Fruit fly (Drosophila melanogaster) whole organism, embryonic: ENCODE measurements around the gene meso18E.

Source experiments
- Ada2b ChIP-seq: fragments of 200-800 bp; sonication (Bioruptor generic); IDR thresholded peaks from 2 replicates; pipeline ENCODE4 v1.3.6; 2022; ENCODE audit warnings: missing biosample characterization, missing genetic modification characterization
- B-H1 ChIP-seq: fragments of 200-800 bp; sonication (Bioruptor generic); IDR thresholded peaks from 3 replicates; pipeline ENCODE4 v1.3.6; 2022; ENCODE audit warnings: missing biosample characterization, missing genetic modification characterization
- CG10959 ChIP-seq: fragments of 200-800 bp; sonication (Bioruptor generic); IDR thresholded peaks from 2 replicates; pipeline ENCODE4 v1.3.6; 2022; ENCODE audit warnings: missing biosample characterization, missing genetic modification characterization
- CG11398 ChIP-seq: fragments of 200-800 bp; sonication (Bioruptor generic); optimal IDR thresholded peaks from 2 replicates; lab custom pipeline; 2016; ENCODE audit warnings: missing biosample characterization, missing genetic modification characterization
- CG12155 ChIP-seq: fragments of 200-800 bp; sonication (Bioruptor generic); optimal IDR thresholded peaks from 3 replicates; lab custom pipeline; 2016; ENCODE audit warnings: missing biosample characterization, missing genetic modification characterization
- CG13287 ChIP-seq: fragments of 200-800 bp; sonication (Bioruptor generic); IDR thresholded peaks from 2 replicates; pipeline ENCODE4 v1.3.6; 2022; ENCODE audit warnings: missing biosample characterization, missing genetic modification characterization; ENCODE audit not compliant: partially characterized antibody
- CG13296 ChIP-seq: fragments of 200-800 bp; sonication (Bioruptor generic); optimal IDR thresholded peaks from 3 replicates; lab custom pipeline; 2018; ENCODE audit warnings: missing biosample characterization, mild to moderate bottlenecking, missing genetic modification characterization
- CG14441 ChIP-seq: fragments of 200-800 bp; sonication (Bioruptor generic); IDR thresholded peaks from 2 replicates; pipeline ENCODE4 v1.3.6; 2022; ENCODE audit warnings: missing biosample characterization, missing genetic modification characterization
- CG17328 ChIP-seq: fragments of 200-800 bp; sonication (Bioruptor generic); IDR thresholded peaks from 2 replicates; pipeline ENCODE4 v1.3.6; 2022; ENCODE audit warnings: missing biosample characterization, missing genetic modification characterization
- CG17361 ChIP-seq: fragments of 200-800 bp; sonication (Bioruptor generic); IDR thresholded peaks from 3 replicates; pipeline ENCODE4 v1.3.6; 2022; ENCODE audit warnings: missing biosample characterization, missing genetic modification characterization
- CG17829 ChIP-seq: fragments of 200-800 bp; optimal IDR thresholded peaks from 2 replicates; lab custom pipeline; 2019; ENCODE audit warnings: missing biosample characterization, mild to moderate bottlenecking, missing genetic modification characterization, moderate library complexity
- CG2875 ChIP-seq: fragments of 200-800 bp; sonication (Bioruptor generic); optimal IDR thresholded peaks from 2 replicates; lab custom pipeline; 2017; ENCODE audit warnings: missing biosample characterization, mild to moderate bottlenecking, missing genetic modification characterization, missing genetic modification reagents
- CG31441 ChIP-seq: fragments of 200-800 bp; sonication (Bioruptor generic); IDR thresholded peaks from 2 replicates; pipeline ENCODE4 v1.3.6; 2022; ENCODE audit warnings: missing biosample characterization, missing genetic modification characterization
- CG34422 ChIP-seq: fragments of 200-800 bp; sonication (Bioruptor generic); IDR thresholded peaks from 3 replicates; pipeline ENCODE4 v1.3.6; 2022; ENCODE audit warnings: missing biosample characterization, missing genetic modification characterization
- CG3726 ChIP-seq: fragments of 200-800 bp; sonication (Bioruptor generic); IDR thresholded peaks from 3 replicates; pipeline ENCODE4, ENCODE4 v1.3.6; 2022; ENCODE audit warnings: missing biosample characterization, missing genetic modification characterization
- CG43689 ChIP-seq: fragments of 200-800 bp; sonication (Bioruptor generic); IDR thresholded peaks from 2 replicates; pipeline ENCODE4 v1.3.6; 2022; ENCODE audit warnings: missing biosample characterization, missing genetic modification characterization
- CG4404 ChIP-seq: fragments of 200-800 bp; sonication (Bioruptor generic); IDR thresholded peaks from 2 replicates; pipeline ENCODE4 v1.3.6; 2022; ENCODE audit warnings: missing biosample characterization, missing genetic modification characterization
- CG5245 ChIP-seq: fragments of 200-800 bp; sonication (Bioruptor generic); optimal IDR thresholded peaks from 3 replicates; lab custom pipeline; 2016; ENCODE audit warnings: missing biosample characterization, missing genetic modification characterization
- CG6272 ChIP-seq: fragments of 200-800 bp; sonication (Bioruptor generic); IDR thresholded peaks from 2 replicates; pipeline ENCODE4 v1.3.6; 2022; ENCODE audit warnings: missing biosample characterization, missing genetic modification characterization
- CG7928 ChIP-seq: fragments of 200-800 bp; sonication (Bioruptor generic); optimal IDR thresholded peaks from 2 replicates; lab custom pipeline; 2017; ENCODE audit warnings: missing biosample characterization, mild to moderate bottlenecking, missing genetic modification characterization
- CG8388 ChIP-seq: fragments of 200-800 bp; sonication (Bioruptor generic); optimal IDR thresholded peaks from 2 replicates; lab custom pipeline; 2019; ENCODE audit warnings: missing biosample characterization, mild to moderate bottlenecking, missing genetic modification characterization, moderate library complexity
- CG9817 ChIP-seq: fragments of 200-800 bp; sonication (Bioruptor generic); optimal IDR thresholded peaks from 2 replicates; lab custom pipeline; 2018; ENCODE audit warnings: missing biosample characterization, mild to moderate bottlenecking, missing genetic modification characterization, moderate library complexity
- CG9876 ChIP-seq: fragments of 200-800 bp; sonication (Bioruptor generic); optimal IDR thresholded peaks from 2 replicates; lab custom pipeline; 2016; ENCODE audit warnings: missing biosample characterization, missing genetic modification characterization
- D19B ChIP-seq: fragments of 200-800 bp; sonication (Bioruptor generic); optimal IDR thresholded peaks from 2 replicates; lab custom pipeline; 2017; ENCODE audit warnings: missing biosample characterization, mild to moderate bottlenecking, missing genetic modification characterization
- Dip2 ChIP-seq: fragments of 200-800 bp; sonication (Bioruptor generic); IDR thresholded peaks from 2 replicates; pipeline ENCODE4 v1.3.6; 2022; ENCODE audit warnings: missing biosample characterization, missing genetic modification characterization
- Dref ChIP-seq: fragments of 200-800 bp; sonication (Bioruptor generic); IDR thresholded peaks from 2 replicates; pipeline ENCODE4 v1.3.6; 2022; ENCODE audit warnings: missing biosample characterization, missing genetic modification characterization
- Fer3 ChIP-seq: fragments of 200-800 bp; sonication (Bioruptor generic); optimal IDR thresholded peaks from 2 replicates; lab custom pipeline; 2018; ENCODE audit warnings: missing biosample characterization, mild to moderate bottlenecking, missing genetic modification characterization, moderate library complexity
- Gsc ChIP-seq: fragments of 200-800 bp; sonication (Bioruptor generic); IDR thresholded peaks from 2 replicates; pipeline ENCODE4 v1.3.6; 2022; ENCODE audit warnings: missing biosample characterization, missing genetic modification characterization
- Gug ChIP-seq: fragments of 200-800 bp; sonication (Bioruptor generic); IDR thresholded peaks from 4 replicates; pipeline ENCODE4 v1.3.6; 2022; ENCODE audit warnings: missing biosample characterization, missing genetic modification characterization
- HLH54F ChIP-seq: fragments of 200-800 bp; sonication (Bioruptor generic); optimal IDR thresholded peaks from 3 replicates; lab custom pipeline; 2016; ENCODE audit warnings: missing biosample characterization, missing genetic modification characterization
- NC2β ChIP-seq: fragments of 200-800 bp; sonication (Bioruptor generic); optimal IDR thresholded peaks from 2 replicates; lab custom pipeline; 2016; ENCODE audit warnings: missing biosample characterization, missing genetic modification characterization
- NK7.1 ChIP-seq: fragments of 200-800 bp; sonication (Bioruptor generic); optimal IDR thresholded peaks from 3 replicates; lab custom pipeline; 2016; ENCODE audit warnings: missing biosample characterization, missing genetic modification characterization
- Ptx1 ChIP-seq: fragments of 200-800 bp; sonication (Bioruptor generic); IDR thresholded peaks from 2 replicates; pipeline ENCODE4 v1.3.6; 2022; ENCODE audit warnings: missing biosample characterization, missing genetic modification characterization
- TFAM ChIP-seq: fragments of 200-800 bp; sonication (Bioruptor generic); optimal IDR thresholded peaks from 2 replicates; lab custom pipeline; 2017; ENCODE audit warnings: missing biosample characterization, missing genetic modification characterization, inconsistent platforms
- Xbp1 ChIP-seq: fragments of 200-800 bp; sonication (Bioruptor generic); optimal IDR thresholded peaks from 3 replicates; lab custom pipeline; 2016; ENCODE audit warnings: missing biosample characterization, mild to moderate bottlenecking, missing genetic modification characterization
- ash1 ChIP-seq: fragments of 200-800 bp; sonication (Bioruptor generic); optimal IDR thresholded peaks from 2 replicates; lab custom pipeline; 2018; ENCODE audit warnings: missing biosample characterization, mild to moderate bottlenecking, missing genetic modification characterization
- chn ChIP-seq: fragments of 200-800 bp; sonication (Bioruptor generic); optimal IDR thresholded peaks from 2 replicates; lab custom pipeline; 2016; ENCODE audit warnings: missing biosample characterization, missing genetic modification characterization
- ham ChIP-seq: fragments of 200-800 bp; sonication (Bioruptor generic); IDR thresholded peaks from 2 replicates; pipeline ENCODE4 v1.3.6; 2022; ENCODE audit warnings: missing biosample characterization, missing genetic modification characterization
- hbn ChIP-seq: fragments of 200-800 bp; sonication (Bioruptor generic); IDR thresholded peaks from 2 replicates; pipeline ENCODE4 v1.3.6; 2022; ENCODE audit warnings: missing biosample characterization, missing genetic modification characterization; ENCODE audit not compliant: partially characterized antibody
- jing ChIP-seq: fragments of 200-800 bp; sonication (Bioruptor generic); optimal IDR thresholded peaks from 2 replicates; lab custom pipeline; 2018; ENCODE audit warnings: missing biosample characterization, mild to moderate bottlenecking, missing genetic modification characterization
- klu ChIP-seq: fragments of 200-800 bp; sonication (Bioruptor generic); IDR thresholded peaks from 2 replicates; pipeline ENCODE4 v1.3.6; 2022; ENCODE audit warnings: missing biosample characterization, missing genetic modification characterization
- kni ChIP-seq: fragments of 200-800 bp; sonication (Bioruptor generic); optimal IDR thresholded peaks from 3 replicates; lab custom pipeline; 2017; ENCODE audit warnings: mild to moderate bottlenecking, missing biosample characterization, missing genetic modification reagents, missing genetic modification characterization
- lab ChIP-seq: fragments of 200-800 bp; sonication (Bioruptor generic); optimal IDR thresholded peaks from 3 replicates; lab custom pipeline; 2017; ENCODE audit warnings: missing biosample characterization, missing genetic modification characterization, mild to moderate bottlenecking, moderate library complexity, missing genetic modification reagents
- lilli ChIP-seq: fragments of 200-800 bp; sonication (Bioruptor generic); optimal IDR thresholded peaks from 3 replicates; lab custom pipeline; 2016; ENCODE audit warnings: missing biosample characterization, missing genetic modification characterization
- sens ChIP-seq: fragments of 200-800 bp; sonication (Bioruptor generic); peaks from one replicate; lab custom pipeline; 2016; ENCODE audit warnings: missing biosample characterization, missing genetic modification characterization
- trem ChIP-seq: fragments of 200-800 bp; optimal IDR thresholded peaks from 3 replicates; lab custom pipeline; 2019; ENCODE audit warnings: missing biosample characterization, mild to moderate bottlenecking, missing genetic modification characterization, moderate library complexity
- vnd ChIP-seq: fragments of 200-800 bp; sonication (Bioruptor generic); IDR thresholded peaks from 3 replicates; pipeline ENCODE4 v1.3.6; 2022; ENCODE audit warnings: missing biosample characterization, missing genetic modification characterization; ENCODE audit not compliant: partially characterized antibody
- wdn ChIP-seq: fragments of 200-800 bp; sonication (Bioruptor generic); IDR thresholded peaks from 2 replicates; pipeline ENCODE4 v1.3.6; 2022; ENCODE audit warnings: missing biosample characterization, missing genetic modification characterization
- zf30C ChIP-seq: fragments of 200-800 bp; sonication (Bioruptor generic); optimal IDR thresholded peaks from 3 replicates; lab custom pipeline; 2018; ENCODE audit warnings: missing biosample characterization, mild to moderate bottlenecking, missing genetic modification characterization

The meso18E gene

dm6 chrX:19692951-19693698 lies 19.7 kb downstream of the meso18E start, which contains the start of gene Mer (continued):
- TF ChIP-seq CG13296 (GFP tag; lab: Kevin White, UChicago) (peak; percentile 87), jing (GFP tag; lab: Kevin White, UChicago) (no peak), Gug (GFP tag; lab: Robert Waterston, UW) (peak; percentile 65; the same call in 2 of the 4 replicates), ham (GFP tag; lab: Robert Waterston, UW) (0 out of 2 replicates have a peak, but pooled peaks have one; percentile 57), hbn (no peak), CG9817 (tag; lab: Kevin White, UChicago) (peak; percentile 78), CG6272 (GFP tag; lab: Robert Waterston, UW) (peak; percentile 54; the same call in 1 of the 2 replicates), lilli (peak; percentile 91), CG17829 (tag; lab: Kevin White, UChicago) (peak; percentile 87), CG13287 (GFP tag; lab: Robert Waterston, UW) (peak; percentile 53; the same call in 1 of the 2 replicates), CG17361 (GFP tag; lab: Robert Waterston, UW) (peak; percentile 79), CG14441 (peak; percentile 77), CG2875 (peak; percentile 63), chn (peak; percentile 77), CG43689 (0 out of 2 replicates have a peak, but pooled peaks have one; percentile 31), CG31441 (peak; percentile 81), Xbp1 (GFP tag; lab: Kevin White, UChicago) (peak; percentile 87), CG17328 (GFP tag; lab: Robert Waterston, UW) (peak; percentile 75), NK7.1 (GFP tag; lab: Kevin White, UChicago) (peak; percentile 79), Gsc (peak; percentile 41; the same call in 1 of the 2 replicates), ash1 (GFP tag; lab: Kevin White, UChicago) (peak; percentile 33), Ada2b (GFP tag; lab: Robert Waterston, UW) (peak; percentile 85), NC2β (GFP tag; lab: Kevin White, UChicago) (peak; percentile 79), D19B (GFP tag; lab: Kevin White, UChicago) (peak; percentile 77), wdn (peak; percentile 55; the same call in 1 of the 2 replicates), CG4404 (GFP tag; lab: Robert Waterston, UW) (peak; percentile 60), CG34422 (GFP tag; lab: Robert Waterston, UW) (peak; percentile 88), sens (GFP tag; lab: Kevin White, UChicago) (peak; percentile 95), lab (GFP tag; lab: Kevin White, UChicago) (peak; percentile 92), vnd (GFP tag; lab: Robert Waterston, UW) (no peak), Fer3 (peak; percentile 81), TFAM (GFP tag; lab: Kevin White, UChicago) (peak; percentile 11), zf30C (GFP tag; lab: Kevin White, UChicago) (no peak), trem (tag; lab: Kevin White, UChicago) (peak; percentile 86), B-H1 (GFP tag; lab: Robert Waterston, UW) (peak; percentile 49; the same call in 2 of the 3 replicates), Dip2 (no peak; the same call in 1 of the 2 replicates), kni (peak; percentile 1), CG11398 (GFP tag; lab: Kevin White, UChicago) (peak; percentile 73), CG3726 (GFP tag; lab: Robert Waterston, UW) (peak; percentile 81; the same call in 2 of the 3 replicates), CG8388 (peak; percentile 73), HLH54F (GFP tag; lab: Kevin White, UChicago) (peak; percentile 86), CG9876 (peak; percentile 67), CG5245 (peak; percentile 54), CG7928 (peak; percentile 59), klu (GFP tag; lab: Robert Waterston, UW) (peak; percentile 51; the same call in 1 of the 2 replicates), Ptx1 (peak; percentile 81), CG12155 (GFP tag; lab: Kevin White, UChicago) (peak; percentile 73), Dref (0 out of 2 replicates have a peak, but pooled peaks have one; percentile 25), CG10959 (peak; percentile 66)
